Worm (Caenorhabditis elegans): ENCODE results near the gene rpl-11.2.

Gene rpl-11.2

ce11 chrX:2242568-2243185 lies at the start of gene rpl-11.2:
rpl-11.2 (minus strand) TSS chrX:2242618.
- TF ChIP-seq lin-32 (GFP tag; optimal IDR thresholded peaks at IDR 0.05) (peak; percentile 31), sptf-1 (tag; optimal IDR thresholded peaks at IDR 0.05) (peak; percentile 77), ztf-11 (tag; optimal IDR thresholded peaks at IDR 0.05) (peak; percentile 76), nhr-2 (tag; optimal IDR thresholded peaks at IDR 0.05) (peak; percentile 70), sem-2 (GFP tag; optimal IDR thresholded peaks at IDR 0.05) (no peak), elt-1 (tag; optimal IDR thresholded peaks at IDR 0.05; ENCODE audit: borderline replicate concordance, insufficient read depth) (peak; percentile 31), ces-1 (GFP tag; optimal IDR thresholded peaks at IDR 0.05) (peak; percentile 75), ceh-43 (GFP tag; optimal IDR thresholded peaks at IDR 0.05) (no peak), cnd-1 (tag; optimal IDR thresholded peaks at IDR 0.05) (peak; percentile 68), mep-1 (tag; optimal IDR thresholded peaks at IDR 0.05) (peak; percentile 99), nhr-76 (tag; optimal IDR thresholded peaks at IDR 0.05) (no peak), drap-1 (GFP tag; optimal IDR thresholded peaks at IDR 0.05) (peak; percentile 8), hlh-1 (tag; optimal IDR thresholded peaks at IDR 0.05) (peak; percentile 83), unc-120 (tag; optimal IDR thresholded peaks at IDR 0.05; ENCODE audit: poor library complexity, severe bottlenecking) (peak; percentile 61), mab-5 (tag; optimal IDR thresholded peaks at IDR 0.05) (no peak), pha-4 (tag; optimal IDR thresholded peaks at IDR 0.05) (peak; percentile 97), ceh-39 (tag; optimal IDR thresholded peaks at IDR 0.05) (peak; percentile 90), unc-62 (GFP tag; optimal IDR thresholded peaks at IDR 0.05) (peak; percentile 93), nhr-12 (tag; optimal IDR thresholded peaks at IDR 0.05) (peak; percentile 26), blmp-1 (tag; optimal IDR thresholded peaks at IDR 0.05) (no peak), M03D4.4 (tag; optimal IDR thresholded peaks at IDR 0.05) (peak; percentile 48), nhr-237 (tag; optimal IDR thresholded peaks at IDR 0.05) (peak; percentile 89), lin-13 (tag; optimal IDR thresholded peaks at IDR 0.05) (peak; percentile 92), lsy-2 (tag; optimal IDR thresholded peaks at IDR 0.05) (peak; percentile 99)

- TF ChIP-seq blmp-1 (tag; optimal IDR thresholded peaks at IDR 0.05) (no peak), nhr-28 (tag; optimal IDR thresholded peaks at IDR 0.05) (no peak), ceh-39 (tag; optimal IDR thresholded peaks at IDR 0.05) (no peak), nhr-12 (tag; optimal IDR thresholded peaks at IDR 0.05) (no peak), hlh-1 (tag; optimal IDR thresholded peaks at IDR 0.05) (peak; percentile 98), mls-2 (tag; optimal IDR thresholded peaks at IDR 0.05) (peak; percentile 50), unc-120 (tag; optimal IDR thresholded peaks at IDR 0.05; ENCODE audit: poor library complexity, severe bottlenecking) (peak; percentile 40), sptf-1 (tag; optimal IDR thresholded peaks at IDR 0.05) (no peak), lin-32 (GFP tag; optimal IDR thresholded peaks at IDR 0.05) (no peak), ham-2 (GFP tag; optimal IDR thresholded peaks at IDR 0.05) (peak; percentile 51), ztf-11 (tag; optimal IDR thresholded peaks at IDR 0.05) (no peak), ceh-83 (GFP tag; optimal IDR thresholded peaks at IDR 0.05) (peak; percentile 77), nhr-2 (tag; optimal IDR thresholded peaks at IDR 0.05) (peak; percentile 67), zip-8 (tag; optimal IDR thresholded peaks at IDR 0.05) (no peak), mep-1 (tag; optimal IDR thresholded peaks at IDR 0.05) (peak; percentile 21), pha-4 (tag; optimal IDR thresholded peaks at IDR 0.05) (peak; percentile 37), M03D4.4 (tag; optimal IDR thresholded peaks at IDR 0.05) (peak; percentile 35), snpc-4 (tag; optimal IDR thresholded peaks at IDR 0.05) (no peak), unc-39 (tag; optimal IDR thresholded peaks at IDR 0.05) (no peak), sem-2 (GFP tag; optimal IDR thresholded peaks at IDR 0.05) (no peak), ces-1 (GFP tag; optimal IDR thresholded peaks at IDR 0.05) (no peak), tbx-8 (GFP tag; optimal IDR thresholded peaks at IDR 0.05) (no peak), unc-62 (GFP tag; optimal IDR thresholded peaks at IDR 0.05) (peak; percentile 76), lin-13 (tag; optimal IDR thresholded peaks at IDR 0.05) (no peak), flh-1 (GFP tag; optimal IDR thresholded peaks at IDR 0.05) (no peak), elt-1 (tag; optimal IDR thresholded peaks at IDR 0.05; ENCODE audit: borderline replicate concordance, insufficient read depth) (no peak), cnd-1 (tag; optimal IDR thresholded peaks at IDR 0.05) (peak; percentile 45), nhr-76 (tag; optimal IDR thresholded peaks at IDR 0.05) (no peak), nhr-237 (tag; optimal IDR thresholded peaks at IDR 0.05) (no peak), lsy-2 (tag; optimal IDR thresholded peaks at IDR 0.05) (no peak), bed-3 (GFP tag; optimal IDR thresholded peaks at IDR 0.05) (no peak), drap-1 (GFP tag; optimal IDR thresholded peaks at IDR 0.05) (peak; percentile 16), ceh-43 (GFP tag; optimal IDR thresholded peaks at IDR 0.05) (no peak), mab-5 (tag; optimal IDR thresholded peaks at IDR 0.05) (no peak), elt-3 (tag; optimal IDR thresholded peaks at IDR 0.05) (no peak)
Measured at ce11 chrX:2287977-2288387, 45.6 kb upstream of the rpl-11.2 start.

- no peak for TF ChIP-seq nhr-76 (tag; optimal IDR thresholded peaks at IDR 0.05)
- TF ChIP-seq ztf-11 (tag; optimal IDR thresholded peaks at IDR 0.05) = no peak
- no peak for TF ChIP-seq unc-62 (GFP tag; optimal IDR thresholded peaks at IDR 0.05)
- no peak for TF ChIP-seq mab-5 (tag; optimal IDR thresholded peaks at IDR 0.05)
- TF ChIP-seq tbx-8 (GFP tag; optimal IDR thresholded peaks at IDR 0.05) = no peak
- no peak for TF ChIP-seq lsy-2 (tag; optimal IDR thresholded peaks at IDR 0.05)
- TF ChIP-seq drap-1 (GFP tag; optimal IDR thresholded peaks at IDR 0.05) = no peak
- no peak for TF ChIP-seq mls-2 (tag; optimal IDR thresholded peaks at IDR 0.05)
- TF ChIP-seq hlh-1 (tag; optimal IDR thresholded peaks at IDR 0.05) = no peak
- no peak for TF ChIP-seq ceh-39 (tag; optimal IDR thresholded peaks at IDR 0.05)
- no peak for TF ChIP-seq cnd-1 (tag; optimal IDR thresholded peaks at IDR 0.05)
- no peak for TF ChIP-seq M03D4.4 (tag; optimal IDR thresholded peaks at IDR 0.05)
- TF ChIP-seq blmp-1 (tag; optimal IDR thresholded peaks at IDR 0.05) = no peak
- no peak for TF ChIP-seq nhr-28 (tag; optimal IDR thresholded peaks at IDR 0.05)
- TF ChIP-seq unc-120 (tag; optimal IDR thresholded peaks at IDR 0.05; ENCODE audit: poor library complexity, severe bottlenecking) = no peak
- TF ChIP-seq ceh-83 (GFP tag; optimal IDR thresholded peaks at IDR 0.05) = no peak
Measured at ce11 chrX:2287092-2287491, 44.7 kb upstream of the rpl-11.2 start, which contains the start of gene sav-1. sav-1 (minus strand) TSS chrX:2287192.
